Worm (Caenorhabditis elegans) whole organism, L3 larva: ENCODE measurements around the gene F27E5.8.

Source experiments
- ZK546.5 ChIP-seq: sonication (generic microtip); optimal IDR thresholded peaks from 2 replicates; lab custom pipeline; 2017; ENCODE audit warnings: missing biosample characterization, missing genetic modification characterization
- ceh-82 ChIP-seq: fragments of 150-350 bp; optimal IDR thresholded peaks from 2 replicates; lab custom pipeline; 2014; ENCODE audit warnings: missing biosample characterization, missing genetic modification characterization
- lin-15B ChIP-seq: fragments of 150-350 bp; optimal IDR thresholded peaks from 2 replicates; lab custom pipeline; 2014; ENCODE audit warnings: missing biosample characterization, missing genetic modification characterization
- nfya-1 ChIP-seq: sonication (generic microtip); optimal IDR thresholded peaks from 2 replicates; lab custom pipeline; 2017; ENCODE audit warnings: missing genetic modification characterization, mild to moderate bottlenecking, missing compliant biosample characterization, antibody characterized with exemption, moderate library complexity; ENCODE audit not compliant: insufficient read depth
- nhr-12 ChIP-seq: fragments of 150-350 bp; optimal IDR thresholded peaks from 2 replicates; lab custom pipeline; 2014; ENCODE audit warnings: missing biosample characterization, missing genetic modification characterization
- nhr-237 ChIP-seq: fragments of 150-350 bp; optimal IDR thresholded peaks from 2 replicates; lab custom pipeline; 2014; ENCODE audit warnings: missing biosample characterization, missing genetic modification characterization
- nhr-25 ChIP-seq: sonication (generic microtip); optimal IDR thresholded peaks from 2 replicates; lab custom pipeline; 2017; ENCODE audit warnings: missing biosample characterization, missing genetic modification characterization
- nhr-77 ChIP-seq: fragments of 150-350 bp; optimal IDR thresholded peaks from 2 replicates; lab custom pipeline; 2014; ENCODE audit warnings: missing biosample characterization, missing genetic modification characterization
- skn-1 ChIP-seq: fragments of 150-350 bp; optimal IDR thresholded peaks from 2 replicates; lab custom pipeline; 2014; ENCODE audit warnings: missing biosample characterization, missing genetic modification characterization
- tbx-2 ChIP-seq: sonication (generic microtip); optimal IDR thresholded peaks from 2 replicates; lab custom pipeline; 2016; ENCODE audit warnings: mild to moderate bottlenecking, missing genetic modification characterization, missing compliant biosample characterization
- unc-39 ChIP-seq: sonication (generic microtip); optimal IDR thresholded peaks from 4 replicates; lab custom pipeline; 2017; ENCODE audit warnings: missing biosample characterization, missing genetic modification characterization

DNA sequence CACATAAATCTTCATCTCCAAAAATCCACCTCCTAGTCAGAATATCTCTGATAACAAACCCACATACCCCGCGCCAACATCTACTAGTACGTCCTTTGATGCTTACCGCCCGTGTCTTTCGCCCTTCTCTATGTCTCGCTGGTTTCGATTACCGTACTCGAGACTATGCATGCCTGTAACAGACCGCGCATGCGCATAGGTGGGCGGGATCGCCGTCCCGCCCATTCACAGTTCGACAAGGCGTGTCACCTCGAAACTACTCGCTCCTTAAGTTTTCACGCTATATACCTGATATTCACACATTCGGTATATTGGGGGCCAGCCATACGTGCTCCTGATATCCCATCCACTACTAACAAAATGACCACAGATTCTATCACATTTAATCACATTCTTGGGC, 19.2 kb upstream of the F27E5.8 start, which contains the start of gene pax-3:
- TF ChIP-seq lin-15B (tag; lab: Kevin White, UChicago): no peak
- TF ChIP-seq nhr-12: no peak
- TF ChIP-seq skn-1: no peak
- TF ChIP-seq nhr-237 (tag; lab: Kevin White, UChicago): no peak
- TF ChIP-seq nhr-77 (tag; lab: Kevin White, UChicago): no peak
- TF ChIP-seq unc-39 (tag; lab: Kevin White, UChicago): no peak
- no peak for TF ChIP-seq ceh-82
- TF ChIP-seq ZK546.5 (tag; lab: Kevin White, UChicago): no peak
- no peak for TF ChIP-seq tbx-2 (tag; lab: Kevin White, UChicago)
- no peak for TF ChIP-seq nhr-25 (tag; lab: Kevin White, UChicago)
- TF ChIP-seq nfya-1 (tag; lab: Kevin White, UChicago): no peak
